Worm (Caenorhabditis elegans) whole organism, young adult: ENCODE measurements around the gene C54D10.9.

Experiments
- F49E8.2 ChIP-seq: sonication (generic microtip); optimal IDR thresholded peaks from 3 replicates; lab custom pipeline; 2017; ENCODE audit warnings: missing genetic modification characterization, mild to moderate bottlenecking, missing compliant biosample characterization, antibody characterized with exemption, moderate library complexity; ENCODE audit not compliant: insufficient read depth
- ama-1 ChIP-seq, 3 experiments: fragments of 150-350 bp in 1 of 3; sonication (generic microtip) in 2 of 3; optimal IDR thresholded peaks; 2 replicates each; lab custom pipeline; 2014 to 2018; ENCODE audit warnings: missing biosample characterization in 2 of 3, missing genetic modification characterization in 2 of 3, missing genetic modification reagents in 2 of 3
- cebp-2 ChIP-seq: fragments of 200-800 bp; sonication (Bioruptor generic); IDR thresholded peaks from 2 replicates; pipeline ENCODE4 v1.3.6; 2022; ENCODE audit warnings: missing genetic modification characterization, missing compliant biosample characterization
- nhr-120 ChIP-seq: fragments of 200-800 bp; sonication (Bioruptor generic); IDR thresholded peaks from 2 replicates; pipeline ENCODE4 v1.3.6; 2022; ENCODE audit warnings: missing genetic modification characterization, missing compliant biosample characterization
- unc-62 ChIP-seq: fragments of 150-350 bp; optimal IDR thresholded peaks from 2 replicates; lab custom pipeline; 2014; ENCODE audit warnings: missing biosample characterization, missing genetic modification reagents, missing genetic modification characterization

DNA sequence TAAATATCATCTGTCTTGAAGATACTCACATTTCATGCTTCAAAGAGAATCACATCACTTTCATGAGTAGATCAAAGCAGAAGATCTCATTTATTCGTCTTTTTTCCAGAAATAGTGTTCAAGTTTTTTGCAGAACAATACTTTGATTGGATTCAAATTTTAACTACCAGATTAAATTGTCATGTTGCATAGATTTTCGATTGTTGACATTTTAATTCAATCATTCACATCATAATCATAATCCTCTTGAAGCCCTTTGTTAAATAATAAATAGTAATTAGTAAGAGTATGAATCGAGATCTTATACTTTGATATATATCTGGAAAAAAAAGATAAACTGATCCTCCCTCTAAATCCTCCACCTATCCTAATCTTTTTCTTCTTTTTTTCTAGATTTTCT is 19.1 kb upstream of the C54D10.9 start:
- TF ChIP-seq nhr-120 (GFP tag; lab: Robert Waterston, UW) = no peak
- TF ChIP-seq ama-1 (optimal IDR thresholded peaks at IDR 0.05; lab: Kevin White, UChicago) = no peak
- no peak for TF ChIP-seq ama-1 (GFP tag; optimal IDR thresholded peaks at IDR 0.05; lab: Kevin White, UChicago)
- no peak for TF ChIP-seq unc-62 (GFP tag; lab: Kevin White, UChicago)
- no peak for TF ChIP-seq F49E8.2
- no peak for TF ChIP-seq cebp-2
